Worm (Caenorhabditis elegans) whole organism, young adult: ENCODE measurements around the gene uaf-1.

Source experiments
- F57A8.1 ChIP-seq: fragments of 200-800 bp; sonication (Bioruptor generic); optimal IDR thresholded peaks from 2 replicates; lab custom pipeline; 2018; ENCODE audit warnings: mild to moderate bottlenecking, missing genetic modification characterization, moderate library complexity, missing compliant biosample characterization
- ama-1 ChIP-seq, 3 experiments: fragments of 150-350 bp in 1 of 3; sonication (generic microtip) in 2 of 3; optimal IDR thresholded peaks; 2 replicates each; lab custom pipeline; 2014 to 2018; ENCODE audit warnings: missing biosample characterization in 2 of 3, missing genetic modification characterization in 2 of 3, missing genetic modification reagents in 2 of 3
- snpc-4 ChIP-seq, 5 experiments: fragments of 150-350 bp in 1 of 5; sonication (generic microtip) in 4 of 5; optimal IDR thresholded peaks; 2 replicates each; lab custom pipeline; 2014 to 2018; ENCODE audit warnings: missing genetic modification characterization in 5 of 5, missing biosample characterization in 3 of 5, antibody characterized with exemption in 2 of 5, mild to moderate bottlenecking in 2 of 5, missing compliant biosample characterization in 2 of 5, missing genotype in 2 of 5, moderate library complexity in 2 of 5, missing genetic modification reagents in 1 of 5
- tlf-1 ChIP-seq: fragments of 200-800 bp; sonication (Bioruptor generic); optimal IDR thresholded peaks from 2 replicates; lab custom pipeline; 2018; ENCODE audit warnings: mild to moderate bottlenecking, missing genetic modification characterization, missing compliant biosample characterization

DNA sequence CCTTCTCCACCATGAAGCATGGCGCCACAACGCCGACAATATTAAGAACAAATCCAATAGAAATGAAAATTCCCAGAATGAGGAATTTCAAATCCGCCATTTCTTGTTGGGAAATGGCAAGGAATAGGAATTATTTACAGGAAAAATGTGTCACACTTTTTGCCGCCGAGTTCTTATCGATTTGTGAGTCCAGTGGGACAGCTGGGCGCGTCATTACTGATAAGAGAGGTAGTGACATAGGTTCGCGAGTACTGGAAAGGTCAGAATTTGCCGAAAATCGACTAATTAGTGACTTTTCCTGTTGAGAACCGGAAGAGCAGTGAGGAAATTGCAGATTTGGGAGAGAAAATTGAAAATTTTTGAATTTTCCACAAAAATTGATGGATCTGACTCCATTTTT lies 48.1 kb downstream of the uaf-1 start:
- TF ChIP-seq snpc-4 (GFP tag; optimal IDR thresholded peaks at IDR 0.05; lab: Kevin White, UChicago), result no peak
- TF ChIP-seq snpc-4 (tag; optimal IDR thresholded peaks at IDR 0.05; lab: Kevin White, UChicago), result no peak
- TF ChIP-seq ama-1 (optimal IDR thresholded peaks at IDR 0.05; lab: Kevin White, UChicago), result no peak
- TF ChIP-seq ama-1 (GFP tag; optimal IDR thresholded peaks at IDR 0.05; lab: Kevin White, UChicago), result no peak
- TF ChIP-seq F57A8.1, result no peak
- no peak for TF ChIP-seq tlf-1 (GFP tag; lab: Kevin White, UChicago)
